Fruit fly (Drosophila melanogaster) S2 (cell line): ENCODE data around the gene CG10492.

Experiments
- CG8478 ChIP-seq: fragments of >200 bp; optimal IDR thresholded peaks from 2 replicates; lab custom pipeline; 2018
- CTCF ChIP-seq, 2 experiments: fragments of >200 bp; optimal IDR thresholded peaks; 2 replicates each; lab custom pipeline; 2018

Gene CG10492

dm6 chr2L:19021278-19022220 is 32.3 kb upstream of the CG10492 start:
- TF ChIP-seq CG8478, result no peak
- no peak for TF ChIP-seq CTCF (optimal IDR thresholded peaks at IDR 0.05; lab: Kevin White, UChicago)

- TF ChIP-seq CTCF (optimal IDR thresholded peaks at IDR 0.05; lab: Kevin White, UChicago), result no peak
- TF ChIP-seq CG8478, result no peak
These were observed 31.7 kb upstream of the CG10492 start, which contains the start of gene CG15172 for dm6 chr2L:19022221-19022516. CG15172 (plus strand) TSS chr2L:19022417.

- TF ChIP-seq CTCF (optimal IDR thresholded peaks at IDR 0.05; lab: Kevin White, UChicago), result no peak
- no peak for TF ChIP-seq CG8478
These were observed 29.7 kb upstream of the CG10492 start for dm6 chr2L:19023972-19024743.

- TF ChIP-seq CTCF (optimal IDR thresholded peaks at IDR 0.05; lab: Kevin White, UChicago), result no peak
- no peak for TF ChIP-seq CG8478
These were observed 29.2 kb upstream of the CG10492 start for dm6 chr2L:19024744-19025059.

- TF ChIP-seq CG8478, result no peak
- no peak for TF ChIP-seq CTCF (optimal IDR thresholded peaks at IDR 0.05; lab: Kevin White, UChicago)
These were observed 27.2 kb upstream of the CG10492 start for dm6 chr2L:19026491-19027197.

- TF ChIP-seq CTCF (optimal IDR thresholded peaks at IDR 0.05; lab: Kevin White, UChicago) (no peak), CG8478 (no peak)
These were observed 26.5 kb upstream of the CG10492 start, which contains the start of gene Sidpn for dm6 chr2L:19027246-19027886. Sidpn (plus strand) TSS chr2L:19027710.

dm6 chr2L:19033288-19033687 is 20.6 kb upstream of the CG10492 start, which contains the start of gene hook:
hook (minus strand) TSS chr2L:19033498.
- TF ChIP-seq CTCF (optimal IDR thresholded peaks at IDR 0.05; lab: Kevin White, UChicago) (no peak), CG8478 (no peak)

- TF ChIP-seq CG8478, result no peak
- TF ChIP-seq CTCF (optimal IDR thresholded peaks at IDR 0.05; lab: Kevin White, UChicago), result no peak
These were observed 19.5 kb upstream of the CG10492 start, which contains the start of the genes mib2 and CG31800 for dm6 chr2L:19034213-19034929. mib2 (plus strand) TSS chr2L:19034444. CG31800 (minus strand) TSS chr2L:19034576.

dm6 chr2L:19035013-19035412 is 18.9 kb upstream of the CG10492 start:
- TF ChIP-seq CTCF (optimal IDR thresholded peaks at IDR 0.05; lab: Kevin White, UChicago), result no peak
- TF ChIP-seq CG8478, result no peak

- TF ChIP-seq CTCF (optimal IDR thresholded peaks at IDR 0.05; lab: Kevin White, UChicago), result no peak
- TF ChIP-seq CG8478, result no peak
These were observed 17.7 kb upstream of the CG10492 start for dm6 chr2L:19036105-19036714.

- TF ChIP-seq CTCF (optimal IDR thresholded peaks at IDR 0.05; lab: Kevin White, UChicago), result no peak
- TF ChIP-seq CG8478, result no peak
These were observed 16.9 kb upstream of the CG10492 start for dm6 chr2L:19037011-19037410.

dm6 chr2L:19037455-19037854 is 16.4 kb upstream of the CG10492 start:
- no peak for TF ChIP-seq CG8478
- no peak for TF ChIP-seq CTCF (optimal IDR thresholded peaks at IDR 0.05; lab: Kevin White, UChicago)

- TF ChIP-seq CTCF (optimal IDR thresholded peaks at IDR 0.05; lab: Kevin White, UChicago) (no peak), CG8478 (no peak)
These were observed 12.3 kb upstream of the CG10492 start, which contains the start of gene Catsup for dm6 chr2L:19041590-19041989. Catsup (plus strand) TSS chr2L:19041862.

dm6 chr2L:19045111-19045560 is 8.7 kb upstream of the CG10492 start, which contains the start of the genes Ttc19 and Acn:
Ttc19 (minus strand) TSS chr2L:19045148.
Acn (plus strand) TSS chr2L:19045355.
- peak in 1 of 2 experiments; percentile 16 for TF ChIP-seq CTCF (optimal IDR thresholded peaks at IDR 0.05; lab: Kevin White, UChicago)
- TF ChIP-seq CG8478, result no peak
